Fruit fly (Drosophila melanogaster): ENCODE results near the gene CG15169.
A peak's percentile ranks its signal among the peaks of the same experiment; 100 is the strongest.

Gene CG15169

DNA sequence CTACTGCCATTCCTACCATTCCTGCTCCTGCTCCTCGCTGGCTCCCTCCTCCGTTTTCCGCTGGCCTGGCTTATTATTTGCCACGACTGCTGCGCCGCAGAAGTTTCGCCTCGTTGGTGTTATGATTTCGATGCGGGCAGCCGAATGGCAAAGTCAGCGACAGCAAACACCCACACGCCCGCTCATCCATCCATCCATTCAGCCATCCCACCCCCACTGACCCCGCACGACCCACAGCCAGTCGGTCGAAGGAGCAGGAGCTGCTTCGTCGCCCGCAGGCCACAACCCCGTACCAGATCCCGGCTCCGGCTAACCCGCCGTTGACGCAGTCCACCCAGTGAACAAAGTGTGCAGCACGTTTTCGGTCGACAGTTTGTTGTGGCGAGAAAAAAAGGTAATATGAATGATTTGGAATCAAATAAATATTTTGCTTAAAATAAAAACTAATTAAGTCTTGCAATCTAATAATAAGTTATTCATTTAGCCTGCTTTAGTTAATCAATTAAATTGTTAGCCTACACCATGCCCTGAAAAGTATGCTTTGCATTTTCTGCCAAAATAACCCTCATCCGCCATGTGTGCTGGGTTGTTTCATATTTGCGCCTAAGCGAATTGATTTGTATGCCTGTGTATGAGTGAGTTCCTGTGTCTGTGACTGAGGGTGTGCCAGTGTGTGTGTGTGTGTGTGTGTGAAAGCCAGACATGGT is 35.8 kb downstream of the CG15169 start (continued):
- TF ChIP-seq CG4328 (GFP tag; optimal IDR thresholded peaks at IDR 0.05) (peak; percentile 23), Hr51 (GFP tag; optimal IDR thresholded peaks at IDR 0.05) (peak; percentile 8 to 60), CG12769 (tag; optimal IDR thresholded peaks at IDR 0.05) (peak; percentile 81), dmrt99B (tag; optimal IDR thresholded peaks at IDR 0.05) (peak; percentile 81), Fer1 (GFP tag; optimal IDR thresholded peaks at IDR 0.05) (peak; percentile 89), slou (GFP tag; optimal IDR thresholded peaks at IDR 0.05) (no peak), CG1603 (tag; optimal IDR thresholded peaks at IDR 0.05) (peak; percentile 35), Adf1 (GFP tag; IDR thresholded peaks at IDR 0.05) (peak; percentile 41; the same call in 1 of the 2 replicates), run (tag; optimal IDR thresholded peaks at IDR 0.05) (peak; percentile 5), Hsf (GFP tag; optimal IDR thresholded peaks at IDR 0.05) (peak; percentile 40), CG6813 (GFP tag; optimal IDR thresholded peaks at IDR 0.05) (peak; percentile 48), crol (GFP tag; IDR thresholded peaks at IDR 0.05) (peak; percentile 79), lilli (GFP tag; optimal IDR thresholded peaks at IDR 0.05) (peak; percentile 54), CG17829 (tag; optimal IDR thresholded peaks at IDR 0.05) (peak; percentile 21), CG10147 (GFP tag; optimal IDR thresholded peaks at IDR 0.05) (peak; percentile 76), nerfin-1 (tag; optimal IDR thresholded peaks at IDR 0.05) (peak; percentile 14), cwo (GFP tag; optimal IDR thresholded peaks at IDR 0.05) (peak; percentile 68), org-1 (GFP tag; optimal IDR thresholded peaks at IDR 0.05) (peak; percentile 65), Xbp1 (GFP tag; optimal IDR thresholded peaks at IDR 0.05) (peak; percentile 35), CG34422 (GFP tag; IDR thresholded peaks at IDR 0.05) (0 out of 3 replicates have a peak, but pooled peaks have one; percentile 39), CG4404 (GFP tag; IDR thresholded peaks at IDR 0.05) (peak; percentile 32; the same call in 1 of the 2 replicates), en (GFP tag; optimal IDR thresholded peaks at IDR 0.05) (no peak), pan (optimal IDR thresholded peaks at IDR 0.05) (no peak), pan (GFP tag; optimal IDR thresholded peaks at IDR 0.05 in 1 of 2, IDR thresholded peaks at IDR 0.05 in 1 of 2) (peak in 1 of 2 experiments; percentile 20), CG13775 (GFP tag; optimal IDR thresholded peaks at IDR 0.05) (peak; percentile 30), sd (tag; optimal IDR thresholded peaks at IDR 0.05) (no peak), tll (GFP tag; optimal IDR thresholded peaks at IDR 0.05) (no peak), CG8924 (tag; optimal IDR thresholded peaks at IDR 0.05) (peak; percentile 72), odd (GFP tag; optimal IDR thresholded peaks at IDR 0.05) (peak; percentile 35), kah (GFP tag; optimal IDR thresholded peaks at IDR 0.05) (peak; percentile 28), fd96Cb (tag; optimal IDR thresholded peaks at IDR 0.05) (peak; percentile 27), slbo (GFP tag; IDR thresholded peaks at IDR 0.05) (peak; percentile 52; the same call in 1 of the 2 replicates), Usf (GFP tag; optimal IDR thresholded peaks at IDR 0.05) (peak; percentile 6), CG7987 (GFP tag; optimal IDR thresholded peaks at IDR 0.05) (no peak), CG7839 (tag; optimal IDR thresholded peaks at IDR 0.05) (peak; percentile 72), HLH54F (GFP tag; optimal IDR thresholded peaks at IDR 0.05) (peak; percentile 52), CG8388 (GFP tag; optimal IDR thresholded peaks at IDR 0.05) (no peak), Aef1 (GFP tag; IDR thresholded peaks at IDR 0.05) (no peak; the same call in 2 of the 3 replicates), Med (GFP tag) (peak; percentile 80), CG17328 (GFP tag; IDR thresholded peaks at IDR 0.05) (no peak), CG10267 (tag; optimal IDR thresholded peaks at IDR 0.05) (peak; percentile 40), CG2116 (GFP tag; optimal IDR thresholded peaks at IDR 0.05) (no peak), disco-r (GFP tag; optimal IDR thresholded peaks at IDR 0.05) (no peak), CG12299 (tag; optimal IDR thresholded peaks at IDR 0.05) (peak; percentile 44), CG12391 (tag; optimal IDR thresholded peaks at IDR 0.05) (peak; percentile 66), Drgx (GFP tag; IDR thresholded peaks at IDR 0.05) (peak; percentile 26; the same call in 1 of the 2 replicates), CG11695 (GFP tag; IDR thresholded peaks at IDR 0.05) (peak; percentile 46; the same call in 1 of the 3 replicates), ewg (GFP tag; optimal IDR thresholded peaks at IDR 0.05) (peak; percentile 25)

Measured in whole organism, embryonic.